Worm (Caenorhabditis elegans): ENCODE data around the gene C38H2.3.

DNA sequence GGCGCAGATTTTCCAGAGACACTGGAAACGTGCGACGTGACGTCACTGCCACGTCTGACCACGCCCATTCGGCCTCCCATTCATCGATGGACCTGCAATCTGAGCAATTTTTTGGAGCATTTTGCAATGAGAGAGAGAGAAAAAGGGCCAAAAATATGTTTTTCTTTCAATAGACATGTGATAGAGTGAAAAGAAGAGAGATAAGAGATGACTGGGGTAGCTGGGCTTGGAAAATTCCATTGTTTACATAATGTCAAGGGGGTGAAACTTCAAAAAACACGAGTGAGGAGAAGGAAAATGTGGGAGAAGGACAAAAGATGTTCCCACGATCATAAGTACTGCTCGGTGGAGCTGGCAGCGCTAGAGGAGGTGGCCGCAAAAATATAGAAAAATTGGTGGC lies 9.6 kb upstream of the C38H2.3 start, which contains the start of gene M03C11.1:
- TF ChIP-seq T22C8.4 (GFP tag; IDR thresholded peaks at IDR 0.05) = no peak
- no peak for TF ChIP-seq ztf-23 (GFP tag; IDR thresholded peaks at IDR 0.05)
- TF ChIP-seq tab-1 (GFP tag; IDR thresholded peaks at IDR 0.05) = no peak
- no peak for TF ChIP-seq flt-1 (GFP tag; IDR thresholded peaks at IDR 0.05)
- TF ChIP-seq klf-2 (GFP tag; conservative IDR thresholded peaks at IDR 0.05) = no peak
- no peak for TF ChIP-seq cog-1 (tag; optimal IDR thresholded peaks at IDR 0.05)
- no peak for TF ChIP-seq med-1 (GFP tag; optimal IDR thresholded peaks at IDR 0.05; ENCODE audit: insufficient read depth)
- TF ChIP-seq ref-1 (GFP tag; conservative IDR thresholded peaks at IDR 0.05) = no peak

Data from whole organism, midembryonic.